Fruit fly (Drosophila melanogaster) whole organism, embryonic: Measurements from ENCODE around the gene CG7069.
A peak's percentile ranks its signal among the peaks of the same experiment; 100 is the strongest.

ENCODE experiments used
- Bgb ChIP-seq: fragments of 200-800 bp; sonication (Bioruptor generic); IDR thresholded peaks from 2 replicates; pipeline ENCODE4 v1.3.6; 2022; ENCODE audit warnings: missing biosample characterization, missing genetic modification characterization; ENCODE audit not compliant: partially characterized antibody
- CG10366 ChIP-seq: fragments of 200-800 bp; sonication (Bioruptor generic); IDR thresholded peaks from 2 replicates; pipeline ENCODE4 v1.3.6; 2022; ENCODE audit warnings: missing biosample characterization, missing genetic modification characterization
- CG13287 ChIP-seq: fragments of 200-800 bp; sonication (Bioruptor generic); IDR thresholded peaks from 2 replicates; pipeline ENCODE4 v1.3.6; 2022; ENCODE audit warnings: missing biosample characterization, missing genetic modification characterization; ENCODE audit not compliant: partially characterized antibody
- CG13424 ChIP-seq: fragments of 200-800 bp; sonication (Bioruptor generic); optimal IDR thresholded peaks from 2 replicates; lab custom pipeline; 2019; ENCODE audit warnings: missing biosample characterization, mild to moderate bottlenecking, missing genetic modification characterization, moderate library complexity
- CG14710 ChIP-seq: fragments of 200-800 bp; sonication (Bioruptor generic); optimal IDR thresholded peaks from 3 replicates; lab custom pipeline; 2019; ENCODE audit warnings: missing biosample characterization, mild to moderate bottlenecking, missing genetic modification characterization, moderate library complexity
- CG14860 ChIP-seq: fragments of 200-800 bp; sonication (Bioruptor generic); IDR thresholded peaks from 3 replicates; pipeline ENCODE4 v1.3.6; 2022; ENCODE audit warnings: missing biosample characterization, missing genetic modification characterization; ENCODE audit not compliant: partially characterized antibody
- CG15696 ChIP-seq: fragments of 200-800 bp; sonication (Bioruptor generic); optimal IDR thresholded peaks from 2 replicates; lab custom pipeline; 2019; ENCODE audit warnings: missing biosample characterization, mild to moderate bottlenecking, missing genetic modification characterization, moderate library complexity
- CG17612 ChIP-seq: fragments of 200-800 bp; sonication (Bioruptor generic); IDR thresholded peaks from 2 replicates; pipeline ENCODE4 v1.3.6; 2022; ENCODE audit warnings: missing biosample characterization, missing genetic modification characterization
- CG2129 ChIP-seq: fragments of 200-800 bp; sonication (Bioruptor generic); IDR thresholded peaks from 2 replicates; pipeline ENCODE4 v1.3.6; 2022; ENCODE audit warnings: missing biosample characterization, missing genetic modification characterization; ENCODE audit not compliant: partially characterized antibody
- CG3995 ChIP-seq: fragments of 200-800 bp; sonication (Bioruptor generic); optimal IDR thresholded peaks from 3 replicates; lab custom pipeline; 2016; ENCODE audit warnings: missing biosample characterization, missing genetic modification characterization
- CG7786 ChIP-seq: fragments of 200-800 bp; sonication (Bioruptor generic); optimal IDR thresholded peaks from 2 replicates; lab custom pipeline; 2016; ENCODE audit warnings: missing biosample characterization, missing genetic modification characterization
- CG7928 ChIP-seq: fragments of 200-800 bp; sonication (Bioruptor generic); optimal IDR thresholded peaks from 2 replicates; lab custom pipeline; 2017; ENCODE audit warnings: missing biosample characterization, mild to moderate bottlenecking, missing genetic modification characterization
- CG7963 ChIP-seq: fragments of 200-800 bp; sonication (Bioruptor generic); IDR thresholded peaks from 3 replicates; pipeline ENCODE4 v1.3.6; 2022; ENCODE audit warnings: missing biosample characterization, missing genetic modification characterization; ENCODE audit not compliant: partially characterized antibody
- CG9727 ChIP-seq: fragments of 200-800 bp; sonication (Bioruptor generic); optimal IDR thresholded peaks from 3 replicates; lab custom pipeline; 2017; ENCODE audit warnings: missing biosample characterization, mild to moderate bottlenecking, missing genetic modification characterization
- CHES-1-like ChIP-seq: fragments of 200-800 bp; sonication (Bioruptor generic); optimal IDR thresholded peaks from 2 replicates; lab custom pipeline; 2016; ENCODE audit warnings: missing biosample characterization, missing genetic modification characterization
- CTCF ChIP-seq: fragments of 200-800 bp; sonication (Bioruptor generic); optimal IDR thresholded peaks from 2 replicates; lab custom pipeline; 2017; ENCODE audit warnings: missing biosample characterization, mild to moderate bottlenecking, missing genetic modification characterization, moderate library complexity
- D ChIP-seq, 2 experiments: fragments of 200-800 bp in 1 of 2; fragments of >200 bp in 1 of 2; sonication (Bioruptor generic) in 1 of 2; optimal IDR thresholded peaks; 2 replicates in 1 of 2; 3 replicates in 1 of 2; lab custom pipeline; 2017; ENCODE audit warnings: mild to moderate bottlenecking in 1 of 2, missing biosample characterization in 1 of 2, missing genetic modification characterization in 1 of 2, missing genetic modification reagents in 1 of 2
- Dll ChIP-seq: fragments of 200-800 bp; sonication (Bioruptor generic); IDR thresholded peaks from 4 replicates; pipeline ENCODE4 v1.3.6; 2022; ENCODE audit warnings: missing biosample characterization, missing genetic modification characterization; ENCODE audit not compliant: partially characterized antibody
- Doc3 ChIP-seq: fragments of 200-800 bp; sonication (Bioruptor generic); IDR thresholded peaks from 3 replicates; pipeline ENCODE4 v1.3.6; 2022; ENCODE audit warnings: missing biosample characterization, missing genetic modification characterization; ENCODE audit not compliant: partially characterized antibody
- Dref ChIP-seq: fragments of 200-800 bp; sonication (Bioruptor generic); IDR thresholded peaks from 2 replicates; pipeline ENCODE4 v1.3.6; 2022; ENCODE audit warnings: missing biosample characterization, missing genetic modification characterization
- E2f2 ChIP-seq: fragments of 200-800 bp; sonication (Bioruptor generic); IDR thresholded peaks from 2 replicates; pipeline ENCODE4 v1.3.6; 2022; ENCODE audit warnings: missing biosample characterization, missing genetic modification characterization
- Ets97D ChIP-seq: fragments of 200-800 bp; sonication (Bioruptor generic); optimal IDR thresholded peaks from 3 replicates; lab custom pipeline; 2016; ENCODE audit warnings: missing biosample characterization, missing genetic modification characterization
- HLH4C ChIP-seq: fragments of 200-800 bp; sonication (Bioruptor generic); IDR thresholded peaks from 3 replicates; pipeline ENCODE4 v1.3.6; 2022; ENCODE audit warnings: missing biosample characterization, missing genetic modification characterization; ENCODE audit not compliant: partially characterized antibody
- HLH54F ChIP-seq: fragments of 200-800 bp; sonication (Bioruptor generic); optimal IDR thresholded peaks from 3 replicates; lab custom pipeline; 2016; ENCODE audit warnings: missing biosample characterization, missing genetic modification characterization
- Kr ChIP-seq: fragments of 200-800 bp; sonication (Bioruptor generic); optimal IDR thresholded peaks from 2 replicates; lab custom pipeline; 2017; ENCODE audit warnings: missing biosample characterization, mild to moderate bottlenecking, missing genetic modification characterization
- MBD-R2 ChIP-seq: fragments of 200-800 bp; sonication (Bioruptor generic); IDR thresholded peaks from 2 replicates; pipeline ENCODE4 v1.3.6; 2022; ENCODE audit warnings: missing biosample characterization, missing genetic modification characterization
- MESR4 ChIP-seq: fragments of 200-800 bp; sonication (Bioruptor generic); optimal IDR thresholded peaks from 2 replicates; lab custom pipeline; 2018; ENCODE audit warnings: missing biosample characterization, mild to moderate bottlenecking, missing genetic modification characterization, moderate library complexity
- Med ChIP-seq: fragments of 200-800 bp; sonication (Bioruptor generic); peaks from one replicate; lab custom pipeline; 2016; ENCODE audit warnings: missing biosample characterization, missing genetic modification characterization, mild to moderate bottlenecking, inconsistent platforms, moderate library complexity
- Opbp ChIP-seq: fragments of 200-800 bp; sonication (Bioruptor generic); IDR thresholded peaks from 3 replicates; pipeline ENCODE4 v1.3.6; 2022; ENCODE audit warnings: missing biosample characterization, missing genetic modification characterization; ENCODE audit not compliant: partially characterized antibody
- Rfx ChIP-seq: fragments of 200-800 bp; sonication (Bioruptor generic); IDR thresholded peaks from 2 replicates; pipeline ENCODE4 v1.3.6; 2022; ENCODE audit warnings: missing biosample characterization, missing genetic modification characterization
- Usf ChIP-seq: fragments of 200-800 bp; sonication (Bioruptor generic); optimal IDR thresholded peaks from 2 replicates; lab custom pipeline; 2017; ENCODE audit warnings: missing genotype, missing biosample characterization, missing genetic modification characterization
- ara ChIP-seq: fragments of 200-800 bp; sonication (Bioruptor generic); IDR thresholded peaks from 2 replicates; pipeline ENCODE4 v1.3.6; 2022; ENCODE audit warnings: missing biosample characterization, missing genetic modification characterization
- ato ChIP-seq: fragments of 200-800 bp; sonication (Bioruptor generic); IDR thresholded peaks from 2 replicates; pipeline ENCODE4 v1.3.6; 2022; ENCODE audit warnings: missing biosample characterization, missing genetic modification characterization; ENCODE audit not compliant: partially characterized antibody
- az2 ChIP-seq: fragments of 200-800 bp; sonication (Bioruptor generic); optimal IDR thresholded peaks from 3 replicates; lab custom pipeline; 2016; ENCODE audit warnings: missing biosample characterization, missing genetic modification characterization
- crp ChIP-seq, 2 experiments: fragments of 200-800 bp; sonication (Bioruptor generic); optimal IDR thresholded peaks; 2 replicates in 1 of 2; 3 replicates in 1 of 2; lab custom pipeline; 2017; ENCODE audit warnings: missing biosample characterization in 2 of 2, missing genetic modification characterization in 2 of 2, mild to moderate bottlenecking in 1 of 2, moderate library complexity in 1 of 2
- ewg ChIP-seq: fragments of 200-800 bp; sonication (Bioruptor generic); optimal IDR thresholded peaks from 3 replicates; lab custom pipeline; 2017; ENCODE audit warnings: mild to moderate bottlenecking, missing biosample characterization, missing genetic modification reagents, missing genetic modification characterization
- eyg ChIP-seq: fragments of 200-800 bp; sonication (Bioruptor generic); optimal IDR thresholded peaks from 3 replicates; lab custom pipeline; 2016; ENCODE audit warnings: missing biosample characterization, missing genetic modification characterization
- hb ChIP-seq: fragments of 200-800 bp; sonication (Bioruptor generic); IDR thresholded peaks from 3 replicates; pipeline ENCODE4 v1.3.6; 2022; ENCODE audit warnings: missing biosample characterization, missing genetic modification characterization; ENCODE audit not compliant: partially characterized antibody
- hbn ChIP-seq: fragments of 200-800 bp; sonication (Bioruptor generic); IDR thresholded peaks from 2 replicates; pipeline ENCODE4 v1.3.6; 2022; ENCODE audit warnings: missing biosample characterization, missing genetic modification characterization; ENCODE audit not compliant: partially characterized antibody
- inv ChIP-seq: fragments of 200-800 bp; sonication (Bioruptor generic); IDR thresholded peaks from 2 replicates; pipeline ENCODE4 v1.3.6; 2022; ENCODE audit warnings: missing biosample characterization, missing genetic modification characterization; ENCODE audit not compliant: partially characterized antibody
- mld ChIP-seq: fragments of 200-800 bp; sonication (Bioruptor generic); IDR thresholded peaks from 3 replicates; pipeline ENCODE4 v1.3.6; 2022; ENCODE audit warnings: missing biosample characterization, missing genetic modification characterization; ENCODE audit not compliant: partially characterized antibody
- odd ChIP-seq: fragments of 200-800 bp; sonication (Bioruptor generic); optimal IDR thresholded peaks from 2 replicates; lab custom pipeline; 2017; ENCODE audit warnings: missing biosample characterization, mild to moderate bottlenecking, missing genetic modification characterization
- sna ChIP-seq: fragments of 200-800 bp; sonication (Bioruptor generic); IDR thresholded peaks from 2 replicates; pipeline ENCODE4 v1.3.6; 2022; ENCODE audit warnings: missing biosample characterization, missing genetic modification characterization; ENCODE audit not compliant: partially characterized antibody
- sob ChIP-seq: fragments of 200-800 bp; sonication (Bioruptor generic); IDR thresholded peaks from 2 replicates; pipeline ENCODE4 v1.3.6; 2022; ENCODE audit warnings: missing biosample characterization, missing genetic modification characterization
- stwl ChIP-seq: fragments of 200-800 bp; sonication (Bioruptor generic); optimal IDR thresholded peaks from 3 replicates; lab custom pipeline; 2018; ENCODE audit warnings: missing biosample characterization, mild to moderate bottlenecking, missing genetic modification characterization, moderate library complexity
- tll ChIP-seq, 2 experiments: fragments of 200-800 bp in 1 of 2; fragments of >200 bp in 1 of 2; sonication (Bioruptor generic) in 1 of 2; optimal IDR thresholded peaks; 2 replicates each; lab custom pipeline; 2017 to 2019; ENCODE audit warnings: missing biosample characterization in 2 of 2, missing genetic modification characterization in 2 of 2, mild to moderate bottlenecking in 1 of 2, moderate library complexity in 1 of 2
- unc-4 ChIP-seq: fragments of 200-800 bp; sonication (Bioruptor generic); IDR thresholded peaks from 2 replicates; pipeline ENCODE4 v1.3.6; 2022; ENCODE audit warnings: missing biosample characterization, missing genetic modification characterization; ENCODE audit not compliant: partially characterized antibody
- z ChIP-seq: fragments of 200-800 bp; sonication (Bioruptor generic); IDR thresholded peaks from 3 replicates; pipeline ENCODE4 v1.3.6; 2022; ENCODE audit warnings: missing biosample characterization, missing genetic modification characterization

CG7069 gene

dm6 chr3R:22375674-22376073 lies 3.0 kb downstream of the CG7069 start, which contains the start of gene CG18596:
TSS of gene CG18596 (plus strand) at chr3R:22375923.
- peak; percentile 97 for TF ChIP-seq sna (GFP tag; lab: Robert Waterston, UW)
- TF ChIP-seq hbn (GFP tag; lab: Robert Waterston, UW) = peak; percentile 95
- 0 out of 3 replicates have a peak, but pooled peaks have one; percentile 5 for TF ChIP-seq z (GFP tag; lab: Robert Waterston, UW)
- no peak for TF ChIP-seq CG13424 (tag; lab: Kevin White, UChicago)
- peak; percentile 75 for TF ChIP-seq stwl (tag; lab: Kevin White, UChicago)
- no peak for TF ChIP-seq CG17612 (GFP tag; lab: Robert Waterston, UW)
- TF ChIP-seq CG7963 (GFP tag; lab: Robert Waterston, UW) = peak; percentile 61; the same call in 1 of the 3 replicates
- no peak for TF ChIP-seq CG9727 (GFP tag; lab: Kevin White, UChicago)
- peak; percentile 55 for TF ChIP-seq Med (GFP tag; lab: Kevin White, UChicago)
- TF ChIP-seq HLH54F (GFP tag; lab: Kevin White, UChicago) = no peak
- no peak for TF ChIP-seq CG10366 (GFP tag; lab: Robert Waterston, UW)
- TF ChIP-seq unc-4 (GFP tag; lab: Robert Waterston, UW) = peak; percentile 95
- TF ChIP-seq Rfx (GFP tag; lab: Robert Waterston, UW) = no peak
- TF ChIP-seq CG13287 (GFP tag; lab: Robert Waterston, UW) = peak; percentile 98
- TF ChIP-seq hb (GFP tag; lab: Robert Waterston, UW) = peak; percentile 78
- TF ChIP-seq CG14710 = peak; percentile 43
- TF ChIP-seq ara (GFP tag; lab: Robert Waterston, UW) = no peak
- TF ChIP-seq tll (GFP tag; optimal IDR thresholded peaks at IDR 0.05; lab: Kevin White, UChicago) = peak in 1 of 2 experiments; percentile 82
- peak; percentile 96 for TF ChIP-seq Doc3 (GFP tag; lab: Robert Waterston, UW)
- TF ChIP-seq HLH4C (GFP tag; lab: Robert Waterston, UW) = peak; percentile 90
- no peak for TF ChIP-seq Usf (GFP tag; lab: Kevin White, UChicago)
- TF ChIP-seq CHES-1-like = no peak
- TF ChIP-seq mld (GFP tag; lab: Robert Waterston, UW) = peak; percentile 84; the same call in 2 of the 3 replicates
- peak; percentile 37 for TF ChIP-seq Ets97D (GFP tag; lab: Kevin White, UChicago)
- no peak for TF ChIP-seq CG15696
- TF ChIP-seq CG3995 = peak; percentile 10
- TF ChIP-seq CTCF (GFP tag; lab: Kevin White, UChicago) = peak; percentile 20
- no peak for TF ChIP-seq D (optimal IDR thresholded peaks at IDR 0.05; lab: Kevin White, UChicago)
- no peak for TF ChIP-seq D (GFP tag; optimal IDR thresholded peaks at IDR 0.05; lab: Kevin White, UChicago)
- TF ChIP-seq ewg = no peak
- TF ChIP-seq CG14860 = peak; percentile 95
- TF ChIP-seq odd (GFP tag; lab: Kevin White, UChicago) = no peak
- TF ChIP-seq MBD-R2 (GFP tag; lab: Robert Waterston, UW) = peak; percentile 52; the same call in 1 of the 2 replicates
- TF ChIP-seq CG7786 (GFP tag; lab: Kevin White, UChicago) = no peak
- TF ChIP-seq ato = peak; percentile 84
- peak; percentile 60 for TF ChIP-seq MESR4 (GFP tag; lab: Kevin White, UChicago)
- peak; percentile 88 for TF ChIP-seq inv (GFP tag; lab: Robert Waterston, UW)
- peak; percentile 86 for TF ChIP-seq E2f2
- peak; percentile 87 for TF ChIP-seq Bgb
- TF ChIP-seq crp (GFP tag; optimal IDR thresholded peaks at IDR 0.05; lab: Kevin White, UChicago) = peak in 1 of 2 experiments; percentile 73
- peak; percentile 98 for TF ChIP-seq Dll (GFP tag; lab: Robert Waterston, UW)
- no peak for TF ChIP-seq sob (GFP tag; lab: Robert Waterston, UW)
- TF ChIP-seq Opbp (GFP tag; lab: Robert Waterston, UW) = peak; percentile 86; the same call in 2 of the 3 replicates
- no peak for TF ChIP-seq CG7928 (GFP tag; lab: Kevin White, UChicago)
- TF ChIP-seq Dref (GFP tag; lab: Robert Waterston, UW) = peak; percentile 64
- TF ChIP-seq CG2129 (GFP tag; lab: Robert Waterston, UW) = peak; percentile 95
- no peak for TF ChIP-seq eyg (GFP tag; lab: Kevin White, UChicago)
- no peak for TF ChIP-seq az2
- TF ChIP-seq Kr (GFP tag; lab: Kevin White, UChicago) = peak; percentile 38
